Worm (Caenorhabditis elegans) whole organism, young adult: Measurements from ENCODE around the gene C04H4.1.

Experiments used
- let-526 ChIP-seq: fragments of 200-800 bp; sonication (Bioruptor generic); IDR thresholded peaks from 2 replicates; pipeline ENCODE4 v1.3.6; 2022; ENCODE audit warnings: missing genetic modification reagents, missing genetic modification characterization, missing compliant biosample characterization
- unc-62 ChIP-seq: fragments of 150-350 bp; optimal IDR thresholded peaks from 2 replicates; lab custom pipeline; 2014; ENCODE audit warnings: missing biosample characterization, missing genetic modification reagents, missing genetic modification characterization

DNA sequence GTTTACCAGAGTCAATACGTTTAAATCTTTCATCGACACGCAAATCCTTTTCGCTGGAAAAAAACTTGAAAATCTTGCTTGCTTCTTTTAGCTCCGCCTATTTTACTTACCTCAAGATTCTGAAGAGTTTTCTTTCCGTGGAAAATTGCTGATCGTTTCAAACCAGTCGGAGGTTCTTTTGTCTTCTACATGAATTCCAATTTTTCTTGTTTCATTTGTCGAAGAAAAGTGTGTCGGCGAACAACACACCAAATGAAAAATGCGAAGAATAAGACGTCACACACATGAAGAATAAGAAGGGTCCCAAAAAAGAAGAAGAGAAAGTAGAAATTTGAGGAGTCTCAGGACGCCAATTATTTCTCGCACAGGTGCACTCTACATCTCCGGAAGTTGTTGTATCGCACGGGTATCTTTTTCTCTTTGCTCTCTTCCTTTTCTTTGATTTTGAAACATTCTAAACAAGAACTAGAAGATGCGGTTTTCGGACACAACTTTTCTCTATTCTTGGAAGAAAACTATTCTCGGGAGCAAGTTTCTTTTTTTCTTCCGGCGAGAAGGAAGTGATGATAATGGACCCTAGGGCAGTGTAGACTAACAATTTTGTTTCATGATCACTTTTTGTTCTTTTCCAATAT lies 15.7 kb downstream of the C04H4.1 start:
- TF ChIP-seq let-526 (GFP tag; lab: Robert Waterston, UW) (no peak), unc-62 (GFP tag; lab: Kevin White, UChicago) (no peak)
